Worm (Caenorhabditis elegans) whole organism, mixed stage, embryonic: ENCODE results near the gene acbp-7.

Source experiments
- M03D4.4 ChIP-seq: sonication (generic microtip); optimal IDR thresholded peaks from 2 replicates; lab custom pipeline; 2017; ENCODE audit warnings: mild to moderate bottlenecking, missing genetic modification characterization, missing compliant biosample characterization
- bed-3 ChIP-seq: fragments of 200-800 bp; sonication (Bioruptor generic); optimal IDR thresholded peaks from 3 replicates; lab custom pipeline; 2018; ENCODE audit warnings: mild to moderate bottlenecking, missing genetic modification characterization, moderate library complexity, missing compliant biosample characterization
- blmp-1 ChIP-seq: fragments of 150-350 bp; optimal IDR thresholded peaks from 2 replicates; lab custom pipeline; 2014; ENCODE audit warnings: missing biosample characterization, missing genetic modification characterization
- ceh-39 ChIP-seq: fragments of 150-350 bp; optimal IDR thresholded peaks from 2 replicates; lab custom pipeline; 2014; ENCODE audit warnings: missing biosample characterization, missing genetic modification characterization
- ceh-43 ChIP-seq: fragments of 200-800 bp; sonication (Bioruptor generic); optimal IDR thresholded peaks from 2 replicates; lab custom pipeline; 2018; ENCODE audit warnings: mild to moderate bottlenecking, missing genetic modification characterization, moderate library complexity, missing compliant biosample characterization
- ceh-83 ChIP-seq: fragments of 200-800 bp; sonication (Bioruptor generic); optimal IDR thresholded peaks from 2 replicates; lab custom pipeline; 2018; ENCODE audit warnings: mild to moderate bottlenecking, missing genetic modification characterization, missing compliant biosample characterization
- ces-1 ChIP-seq: fragments of 150-350 bp; optimal IDR thresholded peaks from 2 replicates; lab custom pipeline; 2014; ENCODE audit warnings: missing biosample characterization, missing genetic modification reagents, missing genetic modification characterization
- cnd-1 ChIP-seq: fragments of 200-800 bp; sonication (Bioruptor generic); optimal IDR thresholded peaks from 2 replicates; lab custom pipeline; 2018; ENCODE audit warnings: mild to moderate bottlenecking, missing genetic modification characterization, missing compliant biosample characterization
- drap-1 ChIP-seq: fragments of 200-800 bp; sonication (Bioruptor generic); optimal IDR thresholded peaks from 3 replicates; lab custom pipeline; 2018; ENCODE audit warnings: mild to moderate bottlenecking, missing genetic modification characterization, missing compliant biosample characterization
- elt-1 ChIP-seq: sonication (generic microtip); optimal IDR thresholded peaks from 2 replicates; lab custom pipeline; 2017; ENCODE audit warnings: missing genetic modification characterization, mild to moderate bottlenecking, missing compliant biosample characterization, antibody characterized with exemption, moderate library complexity, borderline replicate concordance; ENCODE audit not compliant: insufficient read depth
- elt-3 ChIP-seq: fragments of 150-350 bp; optimal IDR thresholded peaks from 2 replicates; lab custom pipeline; 2014; ENCODE audit warnings: missing biosample characterization, missing genetic modification characterization
- flh-1 ChIP-seq: fragments of 200-800 bp; sonication (Bioruptor generic); optimal IDR thresholded peaks from 2 replicates; lab custom pipeline; 2018; ENCODE audit warnings: mild to moderate bottlenecking, missing genetic modification characterization, moderate library complexity, missing compliant biosample characterization
- ham-2 ChIP-seq: fragments of 200-800 bp; sonication (Bioruptor generic); optimal IDR thresholded peaks from 2 replicates; lab custom pipeline; 2018; ENCODE audit warnings: mild to moderate bottlenecking, missing genetic modification characterization, missing compliant biosample characterization
- hlh-1 ChIP-seq: fragments of 150-350 bp; optimal IDR thresholded peaks from 2 replicates; lab custom pipeline; 2014; ENCODE audit warnings: missing biosample characterization, missing genetic modification reagents, missing genetic modification characterization
- lin-13 ChIP-seq: fragments of 150-350 bp; optimal IDR thresholded peaks from 2 replicates; lab custom pipeline; 2014; ENCODE audit warnings: missing biosample characterization, missing genetic modification characterization
- lin-32 ChIP-seq: fragments of 200-800 bp; sonication (Bioruptor generic); optimal IDR thresholded peaks from 2 replicates; lab custom pipeline; 2018; ENCODE audit warnings: mild to moderate bottlenecking, missing genetic modification characterization, missing compliant biosample characterization
- lsy-2 ChIP-seq: fragments of 150-350 bp; optimal IDR thresholded peaks from 2 replicates; lab custom pipeline; 2014; ENCODE audit warnings: missing biosample characterization, missing genetic modification characterization
- mab-5 ChIP-seq: fragments of 150-350 bp; optimal IDR thresholded peaks from 2 replicates; lab custom pipeline; 2014; ENCODE audit warnings: missing biosample characterization, missing genetic modification characterization
- mep-1 ChIP-seq: fragments of 150-350 bp; optimal IDR thresholded peaks from 2 replicates; lab custom pipeline; 2017; ENCODE audit warnings: missing biosample characterization, missing genetic modification reagents, missing genetic modification characterization, inconsistent platforms
- mls-2 ChIP-seq: sonication (generic microtip); optimal IDR thresholded peaks from 2 replicates; lab custom pipeline; 2016; ENCODE audit warnings: mild to moderate bottlenecking, missing genetic modification characterization, moderate library complexity, missing compliant biosample characterization
- nhr-12 ChIP-seq: fragments of 150-350 bp; optimal IDR thresholded peaks from 2 replicates; lab custom pipeline; 2014; ENCODE audit warnings: missing biosample characterization, missing genetic modification characterization
- nhr-2 ChIP-seq: fragments of 150-350 bp; optimal IDR thresholded peaks from 2 replicates; lab custom pipeline; 2014; ENCODE audit warnings: missing biosample characterization, missing genetic modification characterization
- nhr-237 ChIP-seq: fragments of 150-350 bp; optimal IDR thresholded peaks from 2 replicates; lab custom pipeline; 2014; ENCODE audit warnings: missing biosample characterization, missing genetic modification characterization
- nhr-28 ChIP-seq: fragments of 150-350 bp; optimal IDR thresholded peaks from 2 replicates; lab custom pipeline; 2014; ENCODE audit warnings: missing biosample characterization, missing genetic modification characterization
- nhr-76 ChIP-seq: sonication (generic microtip); optimal IDR thresholded peaks from 2 replicates; lab custom pipeline; 2017; ENCODE audit warnings: missing biosample characterization, missing genetic modification characterization
- pha-4 ChIP-seq: fragments of 150-350 bp; optimal IDR thresholded peaks from 2 replicates; lab custom pipeline; 2018; ENCODE audit warnings: missing biosample characterization, missing genetic modification reagents, missing genetic modification characterization
- sem-2 ChIP-seq: fragments of 200-800 bp; sonication (Bioruptor generic); optimal IDR thresholded peaks from 2 replicates; lab custom pipeline; 2018; ENCODE audit warnings: mild to moderate bottlenecking, missing genetic modification characterization, missing compliant biosample characterization
- snpc-4 ChIP-seq: fragments of 150-350 bp; optimal IDR thresholded peaks from 2 replicates; lab custom pipeline; 2014; ENCODE audit warnings: missing biosample characterization, missing genetic modification characterization
- sptf-1 ChIP-seq: sonication (generic microtip); optimal IDR thresholded peaks from 2 replicates; lab custom pipeline; 2017; ENCODE audit warnings: mild to moderate bottlenecking, missing genetic modification characterization, moderate library complexity, missing compliant biosample characterization
- tbx-8 ChIP-seq: fragments of 200-800 bp; sonication (Bioruptor generic); optimal IDR thresholded peaks from 2 replicates; lab custom pipeline; 2018; ENCODE audit warnings: mild to moderate bottlenecking, missing genetic modification characterization, moderate library complexity, missing compliant biosample characterization
- unc-120 ChIP-seq: sonication (generic microtip); optimal IDR thresholded peaks from 2 replicates; lab custom pipeline; 2017; ENCODE audit warnings: missing genetic modification characterization, missing compliant biosample characterization; ENCODE audit not compliant: poor library complexity, severe bottlenecking
- unc-39 ChIP-seq: fragments of 150-350 bp; optimal IDR thresholded peaks from 2 replicates; lab custom pipeline; 2014; ENCODE audit warnings: missing biosample characterization, missing genetic modification characterization
- unc-62 ChIP-seq: fragments of 150-350 bp; optimal IDR thresholded peaks from 2 replicates; lab custom pipeline; 2014; ENCODE audit warnings: missing biosample characterization, missing genetic modification reagents, missing genetic modification characterization
- zip-8 ChIP-seq: fragments of 150-350 bp; optimal IDR thresholded peaks from 2 replicates; lab custom pipeline; 2014; ENCODE audit warnings: missing biosample characterization, missing genetic modification characterization
- ztf-11 ChIP-seq: fragments of 150-350 bp; optimal IDR thresholded peaks from 2 replicates; lab custom pipeline; 2014; ENCODE audit warnings: missing biosample characterization, missing genetic modification characterization

Gene acbp-7

DNA sequence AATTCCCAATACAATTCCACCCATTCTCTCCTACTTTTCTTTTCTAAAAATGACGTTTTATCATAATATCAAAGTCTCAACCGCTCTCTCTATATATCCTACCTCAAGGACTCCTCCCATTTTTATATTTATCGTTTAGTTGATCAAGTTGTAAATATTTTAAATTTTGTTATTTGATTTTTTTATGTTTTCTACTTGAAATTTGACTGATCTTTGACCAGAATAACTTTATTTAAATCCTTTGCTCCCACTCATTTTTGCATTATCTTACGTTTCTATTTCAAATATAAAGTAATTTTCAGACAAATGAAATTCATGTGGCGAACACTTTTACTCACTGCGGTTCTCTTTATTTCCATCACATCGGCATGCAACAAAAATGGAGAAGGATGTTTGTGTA lies at the start of gene acbp-7, which contains the start of gene F26A1.19:
Gene acbp-7, plus strand, starts transcription at position 301 of the 400 bp plus-strand sequence.
Gene F26A1.19, plus strand, starts transcription at position 303 of the 400 bp plus-strand sequence.
- TF ChIP-seq nhr-12 (tag; lab: Kevin White, UChicago) (no peak), unc-39 (tag; lab: Kevin White, UChicago) (no peak), lin-32 (no peak), drap-1 (no peak), mep-1 (tag; lab: Kevin White, UChicago) (no peak), sem-2 (no peak), mab-5 (tag; lab: Kevin White, UChicago) (no peak), nhr-2 (tag; lab: Kevin White, UChicago) (no peak), unc-120 (no peak), lsy-2 (tag; lab: Kevin White, UChicago) (no peak), snpc-4 (tag; lab: Kevin White, UChicago) (no peak), M03D4.4 (no peak), zip-8 (tag; lab: Kevin White, UChicago) (no peak), nhr-28 (no peak), ceh-83 (GFP tag; lab: Kevin White, UChicago) (no peak)

DNA sequence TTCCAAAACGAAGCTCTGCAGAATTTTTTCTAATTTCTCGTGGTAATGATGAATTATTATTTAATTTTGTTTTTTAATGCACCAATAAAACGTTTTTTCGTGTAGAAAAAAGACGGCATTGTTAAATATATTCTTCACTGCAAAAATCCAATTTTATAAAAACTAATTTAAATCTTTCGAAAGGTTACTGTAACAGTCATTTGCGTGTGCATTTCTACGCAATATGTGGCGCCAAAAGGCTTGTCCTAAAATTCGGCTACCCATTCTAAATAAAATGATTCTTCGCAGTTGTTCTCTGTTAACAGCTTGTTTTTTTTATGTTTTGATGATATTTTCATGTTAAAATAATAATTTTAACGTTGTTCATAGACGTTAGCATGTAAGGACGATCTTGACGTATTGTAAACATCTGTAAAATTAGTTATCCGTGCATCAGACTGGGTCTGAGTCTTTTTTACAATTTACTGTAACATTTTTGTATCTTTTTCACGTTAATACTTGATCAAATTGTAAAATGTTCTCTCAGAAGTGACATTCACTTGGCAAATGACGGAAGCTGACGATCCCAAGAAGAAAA lies 44.9 kb upstream of the acbp-7 start, which contains the start of gene mip-1:
Gene mip-1, plus strand, starts transcription at position 527 of the 577 bp plus-strand sequence.
- TF ChIP-seq nhr-12 (tag; lab: Kevin White, UChicago) = no peak
- TF ChIP-seq sem-2 = no peak

DNA sequence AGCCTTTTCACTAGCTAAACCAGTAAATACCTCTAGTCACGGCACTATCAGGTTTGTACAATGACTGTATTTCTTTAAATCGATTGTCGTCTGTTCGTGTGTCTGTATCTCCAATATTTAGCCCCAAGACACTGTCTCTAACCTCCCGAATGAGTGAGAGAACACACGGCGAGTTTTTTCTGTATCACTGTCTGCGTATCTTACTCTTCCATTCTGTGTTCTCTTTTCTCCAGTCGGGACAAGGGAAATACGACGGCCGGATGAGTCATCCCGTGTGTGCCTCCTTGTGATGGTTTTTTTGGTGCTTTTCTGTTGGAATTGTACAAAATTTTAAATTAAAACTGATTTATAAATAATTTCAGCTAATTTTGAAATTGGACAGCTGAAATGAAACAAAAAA lies 41.5 kb upstream of the acbp-7 start:
- TF ChIP-seq M03D4.4 (no peak), cnd-1 (tag; lab: Kevin White, UChicago) (no peak), blmp-1 (tag; lab: Kevin White, UChicago) (no peak), lin-13 (tag; lab: Kevin White, UChicago) (no peak), mep-1 (tag; lab: Kevin White, UChicago) (peak; percentile 42), hlh-1 (tag; lab: Kevin White, UChicago) (peak; percentile 16), nhr-28 (no peak), sptf-1 (no peak), flh-1 (GFP tag; lab: Kevin White, UChicago) (no peak), elt-3 (tag; lab: Kevin White, UChicago) (no peak), unc-39 (tag; lab: Kevin White, UChicago) (no peak), sem-2 (no peak), ceh-83 (GFP tag; lab: Kevin White, UChicago) (no peak), lsy-2 (tag; lab: Kevin White, UChicago) (peak; percentile 14), nhr-2 (tag; lab: Kevin White, UChicago) (peak; percentile 31), ham-2 (GFP tag; lab: Kevin White, UChicago) (no peak), unc-120 (no peak), mab-5 (tag; lab: Kevin White, UChicago) (no peak), zip-8 (tag; lab: Kevin White, UChicago) (no peak), nhr-76 (tag; lab: Kevin White, UChicago) (no peak), mls-2 (tag; lab: Kevin White, UChicago) (no peak), snpc-4 (tag; lab: Kevin White, UChicago) (no peak), elt-1 (tag; lab: Kevin White, UChicago) (no peak), ceh-39 (tag; lab: Kevin White, UChicago) (peak; percentile 69), lin-32 (no peak), ceh-43 (GFP tag; lab: Kevin White, UChicago) (no peak), nhr-12 (tag; lab: Kevin White, UChicago) (no peak), ces-1 (GFP tag; lab: Kevin White, UChicago) (no peak), tbx-8 (no peak), drap-1 (no peak), unc-62 (no peak), nhr-237 (tag; lab: Kevin White, UChicago) (peak; percentile 68), bed-3 (GFP tag; lab: Kevin White, UChicago) (no peak), pha-4 (peak; percentile 68), ztf-11 (tag; lab: Kevin White, UChicago) (no peak)
